Fruit fly (Drosophila melanogaster) whole organism, embryonic: Measurements from ENCODE around the gene Sec15.

ENCODE experiments used
- Awh ChIP-seq: fragments of 200-800 bp; sonication (Bioruptor generic); IDR thresholded peaks from 2 replicates; pipeline ENCODE4, ENCODE4 v1.3.6; 2022; ENCODE audit warnings: missing biosample characterization, missing genetic modification characterization
- CG12299 ChIP-seq: fragments of 200-800 bp; sonication (Bioruptor generic); optimal IDR thresholded peaks from 2 replicates; lab custom pipeline; 2018; ENCODE audit warnings: missing biosample characterization, mild to moderate bottlenecking, missing genetic modification characterization
- CG14965 ChIP-seq: fragments of 200-800 bp; sonication (Bioruptor generic); optimal IDR thresholded peaks from 2 replicates; lab custom pipeline; 2016; ENCODE audit warnings: missing biosample characterization, missing genetic modification characterization, borderline replicate concordance
- CG15269 ChIP-seq: fragments of 200-800 bp; sonication (Bioruptor generic); optimal IDR thresholded peaks from 2 replicates; lab custom pipeline; 2018; ENCODE audit warnings: missing biosample characterization, mild to moderate bottlenecking, missing genetic modification characterization, moderate library complexity
- CG15479 ChIP-seq: fragments of 200-800 bp; sonication (Bioruptor generic); optimal IDR thresholded peaks from 3 replicates; lab custom pipeline; 2019; ENCODE audit warnings: missing biosample characterization, mild to moderate bottlenecking, missing genetic modification characterization, moderate library complexity
- CG17612 ChIP-seq: fragments of 200-800 bp; sonication (Bioruptor generic); IDR thresholded peaks from 2 replicates; pipeline ENCODE4 v1.3.6; 2022; ENCODE audit warnings: missing biosample characterization, missing genetic modification characterization
- CG17802 ChIP-seq: fragments of 200-800 bp; sonication (Bioruptor generic); optimal IDR thresholded peaks from 2 replicates; lab custom pipeline; 2018; ENCODE audit warnings: missing biosample characterization, mild to moderate bottlenecking, missing genetic modification characterization, moderate library complexity
- CG1792 ChIP-seq: fragments of 200-800 bp; sonication (Bioruptor generic); optimal IDR thresholded peaks from 2 replicates; lab custom pipeline; 2016; ENCODE audit warnings: missing biosample characterization, missing genetic modification characterization
- CG30431 ChIP-seq: fragments of 200-800 bp; sonication (Bioruptor generic); optimal IDR thresholded peaks from 2 replicates; lab custom pipeline; 2017; ENCODE audit warnings: missing biosample characterization, missing genetic modification characterization
- CG31388 ChIP-seq: fragments of 200-800 bp; sonication (Bioruptor generic); optimal IDR thresholded peaks from 2 replicates; lab custom pipeline; 2016; ENCODE audit warnings: missing biosample characterization, missing genetic modification characterization
- CG4328 ChIP-seq: fragments of 200-800 bp; sonication (Bioruptor generic); optimal IDR thresholded peaks from 3 replicates; lab custom pipeline; 2017; ENCODE audit warnings: missing biosample characterization, missing genetic modification reagents, missing genetic modification characterization
- CG5245 ChIP-seq: fragments of 200-800 bp; sonication (Bioruptor generic); optimal IDR thresholded peaks from 3 replicates; lab custom pipeline; 2016; ENCODE audit warnings: missing biosample characterization, missing genetic modification characterization
- CG6683 ChIP-seq: fragments of 200-800 bp; sonication (Bioruptor generic); optimal IDR thresholded peaks from 2 replicates; lab custom pipeline; 2017; ENCODE audit warnings: missing biosample characterization, mild to moderate bottlenecking, missing genetic modification characterization, missing genetic modification reagents
- CHES-1-like ChIP-seq: fragments of 200-800 bp; sonication (Bioruptor generic); optimal IDR thresholded peaks from 2 replicates; lab custom pipeline; 2016; ENCODE audit warnings: missing biosample characterization, missing genetic modification characterization
- CkIIα-i1 ChIP-seq: fragments of 200-800 bp; sonication (Bioruptor generic); IDR thresholded peaks from 2 replicates; pipeline ENCODE4 v1.3.6; 2022; ENCODE audit warnings: missing biosample characterization, missing genetic modification characterization
- Fer3 ChIP-seq: fragments of 200-800 bp; sonication (Bioruptor generic); optimal IDR thresholded peaks from 2 replicates; lab custom pipeline; 2018; ENCODE audit warnings: missing biosample characterization, mild to moderate bottlenecking, missing genetic modification characterization, moderate library complexity
- HLH4C ChIP-seq: fragments of 200-800 bp; sonication (Bioruptor generic); IDR thresholded peaks from 3 replicates; pipeline ENCODE4 v1.3.6; 2022; ENCODE audit warnings: missing biosample characterization, missing genetic modification characterization; ENCODE audit not compliant: partially characterized antibody
- Hey ChIP-seq: fragments of 200-800 bp; sonication (Bioruptor generic); optimal IDR thresholded peaks from 3 replicates; lab custom pipeline; 2018; ENCODE audit warnings: missing biosample characterization, mild to moderate bottlenecking, missing genetic modification characterization
- Hr3 ChIP-seq: fragments of 200-800 bp; sonication (Bioruptor generic); optimal IDR thresholded peaks from 3 replicates; lab custom pipeline; 2016; ENCODE audit warnings: missing biosample characterization, missing genetic modification characterization
- NK7.1 ChIP-seq: fragments of 200-800 bp; sonication (Bioruptor generic); optimal IDR thresholded peaks from 3 replicates; lab custom pipeline; 2016; ENCODE audit warnings: missing biosample characterization, missing genetic modification characterization
- aop ChIP-seq: fragments of 200-800 bp; sonication (Bioruptor generic); IDR thresholded peaks from 2 replicates; pipeline ENCODE4 v1.3.6; 2022; ENCODE audit warnings: missing biosample characterization, missing genetic modification characterization
- ap ChIP-seq: fragments of 200-800 bp; sonication (Bioruptor generic); IDR thresholded peaks from 2 replicates; pipeline ENCODE4 v1.3.6; 2022; ENCODE audit warnings: missing biosample characterization, missing genetic modification characterization
- ato ChIP-seq: fragments of 200-800 bp; sonication (Bioruptor generic); IDR thresholded peaks from 2 replicates; pipeline ENCODE4 v1.3.6; 2022; ENCODE audit warnings: missing biosample characterization, missing genetic modification characterization; ENCODE audit not compliant: partially characterized antibody
- bbx ChIP-seq: fragments of 200-800 bp; sonication (Bioruptor generic); IDR thresholded peaks from 2 replicates; pipeline ENCODE4 v1.3.6; 2022; ENCODE audit warnings: missing biosample characterization, missing genetic modification characterization; ENCODE audit not compliant: partially characterized antibody
- cg ChIP-seq: fragments of 200-800 bp; sonication (Bioruptor generic); optimal IDR thresholded peaks from 3 replicates; lab custom pipeline; 2019; ENCODE audit warnings: missing biosample characterization, mild to moderate bottlenecking, missing genetic modification characterization, moderate library complexity
- chinmo ChIP-seq: fragments of 200-800 bp; sonication (Bioruptor generic); IDR thresholded peaks from 4 replicates; pipeline ENCODE4 v1.3.6; 2022; ENCODE audit warnings: missing biosample characterization, missing genetic modification characterization; ENCODE audit not compliant: partially characterized antibody
- crol ChIP-seq: fragments of 200-800 bp; sonication (Bioruptor generic); IDR thresholded peaks from 2 replicates; pipeline ENCODE4 v1.3.6; 2022; ENCODE audit warnings: missing biosample characterization, missing genetic modification characterization
- cwo ChIP-seq: fragments of 200-800 bp; sonication (Bioruptor generic); optimal IDR thresholded peaks from 3 replicates; lab custom pipeline; 2017; ENCODE audit warnings: missing biosample characterization, missing genetic modification characterization, mild to moderate bottlenecking, moderate library complexity, missing genetic modification reagents
- exex ChIP-seq: fragments of 200-800 bp; sonication (Bioruptor generic); optimal IDR thresholded peaks from 4 replicates; lab custom pipeline; 2018; ENCODE audit warnings: missing biosample characterization, mild to moderate bottlenecking, missing genetic modification characterization, moderate library complexity
- gcm ChIP-seq: fragments of 200-800 bp; sonication (Bioruptor generic); optimal IDR thresholded peaks from 2 replicates; lab custom pipeline; 2019; ENCODE audit warnings: missing biosample characterization, mild to moderate bottlenecking, missing genetic modification characterization, moderate library complexity
- gcm2 ChIP-seq: fragments of 200-800 bp; sonication (Bioruptor generic); optimal IDR thresholded peaks from 2 replicates; lab custom pipeline; 2016; ENCODE audit warnings: missing biosample characterization, missing genetic modification characterization
- gt ChIP-seq: fragments of 200-800 bp; sonication (Bioruptor generic); IDR thresholded peaks from 2 replicates; pipeline ENCODE4 v1.3.6; 2022; ENCODE audit warnings: missing biosample characterization, missing genetic modification characterization
- lbe ChIP-seq: fragments of 200-800 bp; sonication (Bioruptor generic); optimal IDR thresholded peaks from 2 replicates; lab custom pipeline; 2016; ENCODE audit warnings: missing biosample characterization, mild to moderate bottlenecking, missing genetic modification characterization
- lola ChIP-seq, 3 experiments: fragments of >200 bp in 2 of 3; fragments of 200-800 bp in 1 of 3; sonication (Bioruptor generic) in 1 of 3; optimal IDR thresholded peaks; 2 replicates each; lab custom pipeline; 2017 to 2019; ENCODE audit warnings: missing biosample characterization in 3 of 3, missing genetic modification characterization in 3 of 3, mild to moderate bottlenecking in 1 of 3, moderate library complexity in 1 of 3
- mam ChIP-seq: fragments of 200-800 bp; sonication (Bioruptor generic); optimal IDR thresholded peaks from 3 replicates; lab custom pipeline; 2016; ENCODE audit warnings: missing biosample characterization, missing genetic modification characterization
- mirr ChIP-seq: fragments of 200-800 bp; sonication (Bioruptor generic); optimal IDR thresholded peaks from 3 replicates; lab custom pipeline; 2018; ENCODE audit warnings: missing biosample characterization, mild to moderate bottlenecking, missing genetic modification characterization
- nau ChIP-seq: fragments of 200-800 bp; sonication (Bioruptor generic); optimal IDR thresholded peaks from 3 replicates; lab custom pipeline; 2017; ENCODE audit warnings: missing biosample characterization, mild to moderate bottlenecking, missing genetic modification characterization, missing genetic modification reagents
- nom ChIP-seq: fragments of 200-800 bp; sonication (Bioruptor generic); optimal IDR thresholded peaks from 2 replicates; lab custom pipeline; 2017; ENCODE audit warnings: missing biosample characterization, missing genetic modification characterization, mild to moderate bottlenecking, moderate library complexity, missing genetic modification reagents
- oc ChIP-seq: fragments of 200-800 bp; sonication (Bioruptor generic); optimal IDR thresholded peaks from 2 replicates; lab custom pipeline; 2018; ENCODE audit warnings: missing biosample characterization, mild to moderate bottlenecking, missing genetic modification characterization, moderate library complexity
- pfk ChIP-seq: fragments of 200-800 bp; sonication (Bioruptor generic); optimal IDR thresholded peaks from 2 replicates; lab custom pipeline; 2018; ENCODE audit warnings: missing biosample characterization, mild to moderate bottlenecking, missing genetic modification characterization, moderate library complexity
- prd ChIP-seq, 3 experiments: fragments of >200 bp in 2 of 3; fragments of 200-800 bp in 1 of 3; sonication (Bioruptor generic) in 1 of 3; optimal IDR thresholded peaks in 2 of 3; IDR thresholded peaks in 1 of 3; 2 replicates in 2 of 3; 3 replicates in 1 of 3; pipeline versions ENCODE4 v1.3.6 to Lab custom; 2017 to 2022; ENCODE audit warnings: missing biosample characterization in 1 of 3, missing genetic modification characterization in 1 of 3
- sim ChIP-seq: fragments of 200-800 bp; sonication (Bioruptor generic); IDR thresholded peaks from 2 replicates; pipeline ENCODE4 v1.3.6; 2022; ENCODE audit warnings: missing biosample characterization, missing genetic modification characterization
- sima ChIP-seq: fragments of 200-800 bp; sonication (Bioruptor generic); optimal IDR thresholded peaks from 2 replicates; lab custom pipeline; 2016; ENCODE audit warnings: missing biosample characterization, missing genetic modification characterization
- slou ChIP-seq: fragments of 200-800 bp; sonication (Bioruptor generic); optimal IDR thresholded peaks from 3 replicates; lab custom pipeline; 2016; ENCODE audit warnings: missing biosample characterization, missing genetic modification characterization
- sug ChIP-seq: fragments of 200-800 bp; optimal IDR thresholded peaks from 2 replicates; lab custom pipeline; 2019; ENCODE audit warnings: missing biosample characterization, mild to moderate bottlenecking, missing genetic modification characterization, moderate library complexity
- twi ChIP-seq: fragments of 200-800 bp; optimal IDR thresholded peaks from 2 replicates; lab custom pipeline; 2019; ENCODE audit warnings: missing biosample characterization, mild to moderate bottlenecking, missing genetic modification characterization, moderate library complexity
- unpg ChIP-seq: fragments of 200-800 bp; sonication (Bioruptor generic); optimal IDR thresholded peaks from 3 replicates; lab custom pipeline; 2018; ENCODE audit warnings: missing biosample characterization, mild to moderate bottlenecking, missing genetic modification characterization, moderate library complexity
- wek ChIP-seq: fragments of 200-800 bp; sonication (Bioruptor generic); optimal IDR thresholded peaks from 3 replicates; lab custom pipeline; 2018; ENCODE audit warnings: missing biosample characterization, mild to moderate bottlenecking, missing genetic modification characterization, moderate library complexity

Gene Sec15

DNA sequence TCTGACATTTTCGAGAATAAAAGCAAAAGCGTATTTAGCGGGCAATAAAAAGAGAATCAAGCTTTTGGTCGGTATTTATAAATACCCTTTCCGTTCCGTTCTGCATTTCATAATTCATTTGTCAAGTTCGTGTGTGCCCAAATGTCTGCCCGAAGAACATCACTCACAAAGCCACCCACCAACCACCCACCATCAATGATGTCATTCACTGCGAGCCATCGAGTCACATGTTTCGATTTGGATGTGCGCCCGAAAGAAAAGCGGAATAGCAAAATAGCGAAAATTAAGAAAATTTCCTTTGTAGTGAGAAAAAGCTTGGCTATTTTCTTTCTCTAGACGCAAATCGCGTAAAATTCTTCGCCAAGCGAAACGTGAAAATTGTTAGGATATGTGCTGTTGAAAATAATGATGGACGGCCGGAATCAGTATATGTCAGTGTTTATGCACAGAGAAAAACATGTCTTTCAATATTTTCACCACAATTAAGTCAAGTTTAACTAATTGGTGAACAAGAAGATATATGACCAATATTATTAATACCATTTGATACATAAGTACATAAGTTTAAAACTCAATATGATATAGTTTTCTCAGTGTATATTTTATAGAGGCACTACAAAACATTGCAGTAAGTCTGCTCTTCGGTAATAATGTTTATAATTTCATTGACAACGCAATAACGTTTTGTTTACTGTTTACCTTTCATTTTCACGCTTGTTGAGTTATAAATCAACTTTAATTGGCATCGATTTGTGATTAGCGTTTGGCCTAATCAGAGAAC is 43.5 kb upstream of the Sec15 start (continued):
- TF ChIP-seq prd (optimal IDR thresholded peaks at IDR 0.05; lab: Kevin White, UChicago): no peak
- peak; percentile 49; the same call in 2 of the 3 replicates for TF ChIP-seq prd (GFP tag; IDR thresholded peaks at IDR 0.05; lab: Robert Waterston, UW)
- TF ChIP-seq chinmo (GFP tag; lab: Robert Waterston, UW): peak; percentile 86; the same call in 2 of the 4 replicates
- TF ChIP-seq NK7.1: peak; percentile 16
- no peak for TF ChIP-seq CG5245 (GFP tag; lab: Kevin White, UChicago)
- TF ChIP-seq CG31388: no peak
- TF ChIP-seq Hey: no peak
- TF ChIP-seq CG15269: peak; percentile 77
- no peak for TF ChIP-seq lbe (GFP tag; lab: Kevin White, UChicago)
- TF ChIP-seq CG6683 (GFP tag; lab: Kevin White, UChicago): peak; percentile 23
- TF ChIP-seq lola (GFP tag; optimal IDR thresholded peaks at IDR 0.05; lab: Kevin White, UChicago): no peak
- TF ChIP-seq mam (GFP tag; lab: Kevin White, UChicago): peak; percentile 53
- TF ChIP-seq gt: no peak
- no peak for TF ChIP-seq HLH4C (GFP tag; lab: Robert Waterston, UW)
- peak; percentile 17 for TF ChIP-seq sima (GFP tag; lab: Kevin White, UChicago)
- no peak for TF ChIP-seq Awh (GFP tag; lab: Robert Waterston, UW)
- TF ChIP-seq twi (tag; lab: Kevin White, UChicago): no peak
- TF ChIP-seq CG14965 (GFP tag; lab: Kevin White, UChicago): no peak
- TF ChIP-seq CG30431 (GFP tag; lab: Kevin White, UChicago): no peak
- peak; percentile 26 for TF ChIP-seq CG12299 (tag; lab: Kevin White, UChicago)
- 0 out of 2 replicates have a peak, but pooled peaks have one; percentile 36 for TF ChIP-seq CG17612 (GFP tag; lab: Robert Waterston, UW)
- no peak for TF ChIP-seq CHES-1-like (GFP tag; lab: Kevin White, UChicago)
- no peak for TF ChIP-seq CG17802 (tag; lab: Kevin White, UChicago)
- TF ChIP-seq CG1792 (GFP tag; lab: Kevin White, UChicago): no peak
- TF ChIP-seq CG4328 (GFP tag; lab: Kevin White, UChicago): no peak
- TF ChIP-seq Fer3 (tag; lab: Kevin White, UChicago): peak; percentile 61
- TF ChIP-seq Hr3 (GFP tag; lab: Kevin White, UChicago): peak; percentile 34
- peak; percentile 26 for TF ChIP-seq gcm (GFP tag; lab: Kevin White, UChicago)
- no peak for TF ChIP-seq aop (GFP tag; lab: Robert Waterston, UW)
- TF ChIP-seq gcm2 (GFP tag; lab: Kevin White, UChicago): no peak
- TF ChIP-seq cwo (GFP tag; lab: Kevin White, UChicago): peak; percentile 83
- TF ChIP-seq CkIIα-i1: no peak
- peak; percentile 28 for TF ChIP-seq nau (GFP tag; lab: Kevin White, UChicago)
- no peak for TF ChIP-seq pfk (GFP tag; lab: Kevin White, UChicago)
- 0 out of 2 replicates have a peak, but pooled peaks have one; percentile 4 for TF ChIP-seq sim (GFP tag; lab: Robert Waterston, UW)
- TF ChIP-seq bbx (GFP tag; lab: Robert Waterston, UW): no peak
- peak; percentile 61 for TF ChIP-seq unpg (GFP tag; lab: Kevin White, UChicago)
- no peak for TF ChIP-seq wek (GFP tag; lab: Kevin White, UChicago)

dm6 chr3R:21150090-21150489 is 42.3 kb upstream of the Sec15 start:
- peak; percentile 22 for TF ChIP-seq nom (GFP tag; lab: Kevin White, UChicago)
- TF ChIP-seq gcm (GFP tag; lab: Kevin White, UChicago): peak; percentile 42
- peak; percentile 65 for TF ChIP-seq CG15479 (GFP tag; lab: Kevin White, UChicago)
- TF ChIP-seq cwo (GFP tag; lab: Kevin White, UChicago): peak; percentile 59
- TF ChIP-seq mirr (GFP tag; lab: Kevin White, UChicago): peak; percentile 38
- peak; percentile 7 for TF ChIP-seq cg (GFP tag; lab: Kevin White, UChicago)
- TF ChIP-seq oc (tag; lab: Kevin White, UChicago): no peak
- TF ChIP-seq crol (GFP tag; lab: Robert Waterston, UW): peak; percentile 61
- TF ChIP-seq ap (GFP tag; lab: Robert Waterston, UW): 0 out of 2 replicates have a peak, but pooled peaks have one; percentile 7
- TF ChIP-seq slou (GFP tag; lab: Kevin White, UChicago): no peak
- TF ChIP-seq ato (GFP tag; lab: Robert Waterston, UW): peak; percentile 28; the same call in 1 of the 2 replicates
- peak; percentile 54 for TF ChIP-seq sug
- TF ChIP-seq exex: peak; percentile 30
